Worm (Caenorhabditis elegans) whole organism, L3 larva: ENCODE measurements around the gene mrpl-39.

Experiments used
- R02D3.7 ChIP-seq: fragments of 150-350 bp; optimal IDR thresholded peaks from 2 replicates; lab custom pipeline; 2014; ENCODE audit warnings: missing biosample characterization, missing genetic modification characterization
- aly-2 ChIP-seq: fragments of 150-350 bp; optimal IDR thresholded peaks from 2 replicates; lab custom pipeline; 2014; ENCODE audit warnings: missing biosample characterization, missing genetic modification characterization
- ceh-16 ChIP-seq: sonication (generic microtip); optimal IDR thresholded peaks from 2 replicates; lab custom pipeline; 2017; ENCODE audit warnings: missing biosample characterization, missing genetic modification characterization
- ceh-28 ChIP-seq: fragments of 150-350 bp; optimal IDR thresholded peaks from 2 replicates; lab custom pipeline; 2014; ENCODE audit warnings: missing biosample characterization, missing genetic modification reagents, missing genetic modification characterization
- daf-12 ChIP-seq: fragments of 150-350 bp; optimal IDR thresholded peaks from 2 replicates; lab custom pipeline; 2014; ENCODE audit warnings: missing biosample characterization, missing genetic modification reagents, missing genetic modification characterization
- egl-5 ChIP-seq: fragments of 150-350 bp; optimal IDR thresholded peaks from 2 replicates; lab custom pipeline; 2017; ENCODE audit warnings: missing biosample characterization, missing genetic modification reagents, missing genetic modification characterization, inconsistent platforms
- elt-1 ChIP-seq: fragments of 150-350 bp; optimal IDR thresholded peaks from 2 replicates; lab custom pipeline; 2014; ENCODE audit warnings: missing biosample characterization, missing genetic modification characterization
- elt-3 ChIP-seq, 3 experiments: fragments of 150-350 bp in 1 of 3; sonication (generic microtip) in 2 of 3; optimal IDR thresholded peaks; 2 replicates in 2 of 3; 4 replicates in 1 of 3; lab custom pipeline; 2014 to 2017; ENCODE audit warnings: missing biosample characterization in 3 of 3, missing genetic modification characterization in 3 of 3
- fos-1 ChIP-seq: fragments of 150-350 bp; optimal IDR thresholded peaks from 2 replicates; lab custom pipeline; 2014; ENCODE audit warnings: missing biosample characterization, missing genetic modification characterization
- lin-39 ChIP-seq: fragments of 150-350 bp; optimal IDR thresholded peaks from 2 replicates; lab custom pipeline; 2018; ENCODE audit warnings: missing biosample characterization, missing genetic modification reagents, missing genetic modification characterization
- mml-1 ChIP-seq: fragments of 150-350 bp; sonication (generic microtip); optimal IDR thresholded peaks from 3 replicates; lab custom pipeline; 2014; ENCODE audit warnings: missing biosample characterization, missing genetic modification characterization
- nhr-12 ChIP-seq: fragments of 150-350 bp; optimal IDR thresholded peaks from 2 replicates; lab custom pipeline; 2014; ENCODE audit warnings: missing biosample characterization, missing genetic modification characterization
- nhr-237 ChIP-seq: fragments of 150-350 bp; optimal IDR thresholded peaks from 2 replicates; lab custom pipeline; 2014; ENCODE audit warnings: missing biosample characterization, missing genetic modification characterization
- nhr-25 ChIP-seq: sonication (generic microtip); optimal IDR thresholded peaks from 2 replicates; lab custom pipeline; 2017; ENCODE audit warnings: missing biosample characterization, missing genetic modification characterization
- nhr-43 ChIP-seq: sonication (generic microtip); optimal IDR thresholded peaks from 2 replicates; lab custom pipeline; 2016; ENCODE audit warnings: mild to moderate bottlenecking, missing genetic modification characterization, missing compliant biosample characterization; ENCODE audit not compliant: poor library complexity, severe bottlenecking
- pqm-1 ChIP-seq: fragments of 150-350 bp; optimal IDR thresholded peaks from 2 replicates; lab custom pipeline; 2017; ENCODE audit warnings: missing biosample characterization, missing genetic modification characterization, inconsistent platforms
- snpc-4 ChIP-seq: fragments of 150-350 bp; optimal IDR thresholded peaks from 2 replicates; lab custom pipeline; 2014; ENCODE audit warnings: missing biosample characterization, missing genetic modification characterization
- ztf-11 ChIP-seq: fragments of 150-350 bp; optimal IDR thresholded peaks from 2 replicates; lab custom pipeline; 2014; ENCODE audit warnings: missing biosample characterization, missing genetic modification characterization
- ztf-4 ChIP-seq: fragments of 150-350 bp; optimal IDR thresholded peaks from 2 replicates; lab custom pipeline; 2014; ENCODE audit warnings: missing biosample characterization, missing genetic modification characterization

The mrpl-39 gene

DNA sequence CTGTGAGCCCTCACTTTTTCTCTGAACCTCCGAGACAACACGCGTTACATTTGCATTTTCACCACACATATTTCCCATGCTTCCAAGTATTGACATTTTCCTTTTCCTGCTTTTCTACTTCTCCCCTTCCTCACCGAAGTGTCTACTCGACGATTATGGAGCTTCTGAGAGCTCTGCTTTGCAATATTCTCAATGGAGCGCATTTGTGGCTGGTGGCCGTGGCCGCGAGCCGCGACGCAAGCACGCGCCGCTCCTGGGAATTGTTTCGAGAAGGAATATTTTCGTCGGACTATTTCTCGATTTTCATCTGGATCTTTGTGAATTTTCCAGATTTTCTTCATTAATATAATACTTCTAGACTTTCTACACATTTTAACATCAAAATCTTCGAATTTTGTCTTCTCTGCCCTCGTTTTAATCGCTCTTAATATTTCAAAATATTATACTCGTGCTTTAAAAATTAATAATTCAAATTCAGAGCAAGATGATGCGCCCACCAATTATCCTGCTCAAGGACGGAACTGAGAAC is 50.5 kb downstream of the mrpl-39 start, which contains the start of the genes T10B5.4 and cct-7 (continued):
- TF ChIP-seq egl-5 (tag; lab: Kevin White, UChicago) (peak; percentile 59), lin-39 (peak; percentile 97), elt-1 (tag; lab: Kevin White, UChicago) (peak; percentile 23), snpc-4 (tag; lab: Kevin White, UChicago) (peak; percentile 88), elt-3 (tag; optimal IDR thresholded peaks at IDR 0.05; lab: Kevin White, UChicago) (no peak), ztf-4 (tag; lab: Kevin White, UChicago) (peak; percentile 21), pqm-1 (peak; percentile 43), nhr-237 (tag; lab: Kevin White, UChicago) (no peak), daf-12 (no peak), R02D3.7 (tag; lab: Kevin White, UChicago) (peak; percentile 54), aly-2 (tag; lab: Kevin White, UChicago) (no peak), nhr-25 (tag; lab: Kevin White, UChicago) (peak; percentile 60), ztf-11 (tag; lab: Kevin White, UChicago) (no peak), fos-1 (tag; lab: Kevin White, UChicago) (no peak), ceh-16 (tag; lab: Kevin White, UChicago) (no peak), nhr-12 (tag; lab: Kevin White, UChicago) (no peak), ceh-28 (peak; percentile 57), mml-1 (tag; lab: Kevin White, UChicago) (no peak), nhr-43 (tag; lab: Kevin White, UChicago) (peak; percentile 49)
